Worm (Caenorhabditis elegans): ENCODE data around the gene C44B11.6.

ce11 chrIII:3107530-3107929 is 45.4 kb upstream of the C44B11.6 start:
- TF ChIP-seq madf-2 (tag; optimal IDR thresholded peaks at IDR 0.05) (no peak), pros-1 (tag; optimal IDR thresholded peaks at IDR 0.05) (no peak), nhr-11 (tag; optimal IDR thresholded peaks at IDR 0.05) (no peak), ahr-1 (tag; optimal IDR thresholded peaks at IDR 0.05) (no peak), pqm-1 (tag; optimal IDR thresholded peaks at IDR 0.05) (no peak), ceh-9 (tag; optimal IDR thresholded peaks at IDR 0.05) (no peak)

Data from whole organism, late embryonic.